Fruit fly (Drosophila melanogaster) whole organism, embryonic: ENCODE data around the gene Tsc1.

ENCODE experiments used
- Bgb ChIP-seq: fragments of 200-800 bp; sonication (Bioruptor generic); IDR thresholded peaks from 2 replicates; pipeline ENCODE4 v1.3.6; 2022; ENCODE audit warnings: missing biosample characterization, missing genetic modification characterization; ENCODE audit not compliant: partially characterized antibody
- CG10274 ChIP-seq: fragments of 200-800 bp; sonication (Bioruptor generic); optimal IDR thresholded peaks from 3 replicates; lab custom pipeline; 2017; ENCODE audit warnings: missing biosample characterization, mild to moderate bottlenecking, missing genetic modification characterization
- CG10543 ChIP-seq: fragments of 200-800 bp; sonication (Bioruptor generic); optimal IDR thresholded peaks from 3 replicates; lab custom pipeline; 2017; ENCODE audit warnings: missing biosample characterization, mild to moderate bottlenecking, missing genetic modification characterization, moderate library complexity
- CG12299 ChIP-seq: fragments of 200-800 bp; sonication (Bioruptor generic); optimal IDR thresholded peaks from 2 replicates; lab custom pipeline; 2018; ENCODE audit warnings: missing biosample characterization, mild to moderate bottlenecking, missing genetic modification characterization
- CG14860 ChIP-seq: fragments of 200-800 bp; sonication (Bioruptor generic); IDR thresholded peaks from 3 replicates; pipeline ENCODE4 v1.3.6; 2022; ENCODE audit warnings: missing biosample characterization, missing genetic modification characterization; ENCODE audit not compliant: partially characterized antibody
- CG15073 ChIP-seq: fragments of 200-800 bp; sonication (Bioruptor generic); optimal IDR thresholded peaks from 2 replicates; lab custom pipeline; 2016; ENCODE audit warnings: missing biosample characterization, missing genetic modification characterization
- CG15601 ChIP-seq: fragments of 200-800 bp; sonication (Bioruptor generic); optimal IDR thresholded peaks from 3 replicates; lab custom pipeline; 2019; ENCODE audit warnings: missing biosample characterization, mild to moderate bottlenecking, missing genetic modification characterization, moderate library complexity
- CG1647 ChIP-seq: fragments of 200-800 bp; sonication (Bioruptor generic); optimal IDR thresholded peaks from 3 replicates; lab custom pipeline; 2016; ENCODE audit warnings: missing biosample characterization, missing genetic modification characterization
- CG17912 ChIP-seq: fragments of 200-800 bp; sonication (Bioruptor generic); optimal IDR thresholded peaks from 2 replicates; lab custom pipeline; 2018; ENCODE audit warnings: missing biosample characterization, mild to moderate bottlenecking, missing genetic modification characterization
- CG1792 ChIP-seq: fragments of 200-800 bp; sonication (Bioruptor generic); optimal IDR thresholded peaks from 2 replicates; lab custom pipeline; 2016; ENCODE audit warnings: missing biosample characterization, missing genetic modification characterization
- CG18619 ChIP-seq: fragments of 200-800 bp; sonication (Bioruptor generic); optimal IDR thresholded peaks from 3 replicates; lab custom pipeline; 2017; ENCODE audit warnings: missing biosample characterization, mild to moderate bottlenecking, missing genetic modification characterization
- CG42726 ChIP-seq: fragments of 200-800 bp; sonication (Bioruptor generic); IDR thresholded peaks from 2 replicates; pipeline ENCODE4 v1.3.6; 2022; ENCODE audit warnings: missing biosample characterization, missing genetic modification characterization; ENCODE audit not compliant: partially characterized antibody
- CG4328 ChIP-seq: fragments of 200-800 bp; sonication (Bioruptor generic); optimal IDR thresholded peaks from 3 replicates; lab custom pipeline; 2017; ENCODE audit warnings: missing biosample characterization, missing genetic modification reagents, missing genetic modification characterization
- CG4730 ChIP-seq: fragments of 200-800 bp; sonication (Bioruptor generic); IDR thresholded peaks from 2 replicates; pipeline ENCODE4 v1.3.6; 2022; ENCODE audit warnings: missing biosample characterization, missing genetic modification characterization
- CG5180 ChIP-seq: fragments of 200-800 bp; sonication (Bioruptor generic); optimal IDR thresholded peaks from 3 replicates; lab custom pipeline; 2017; ENCODE audit warnings: missing biosample characterization, missing genetic modification characterization, mild to moderate bottlenecking, moderate library complexity, missing genetic modification reagents
- CG6854 ChIP-seq: fragments of 200-800 bp; sonication (Bioruptor generic); optimal IDR thresholded peaks from 3 replicates; lab custom pipeline; 2017; ENCODE audit warnings: missing biosample characterization, mild to moderate bottlenecking, missing genetic modification characterization
- CG9609 ChIP-seq: fragments of 200-800 bp; sonication (Bioruptor generic); optimal IDR thresholded peaks from 3 replicates; lab custom pipeline; 2016; ENCODE audit warnings: missing biosample characterization, missing genetic modification characterization
- Deaf1 ChIP-seq: fragments of 200-800 bp; optimal IDR thresholded peaks from 3 replicates; lab custom pipeline; 2019; ENCODE audit warnings: missing biosample characterization, mild to moderate bottlenecking, missing genetic modification characterization, moderate library complexity
- Dll ChIP-seq: fragments of 200-800 bp; sonication (Bioruptor generic); IDR thresholded peaks from 4 replicates; pipeline ENCODE4 v1.3.6; 2022; ENCODE audit warnings: missing biosample characterization, missing genetic modification characterization; ENCODE audit not compliant: partially characterized antibody
- Ets65A ChIP-seq: fragments of 200-800 bp; sonication (Bioruptor generic); peaks from one replicate; lab custom pipeline; 2016; ENCODE audit warnings: missing biosample characterization, missing genetic modification characterization
- Ets97D ChIP-seq: fragments of 200-800 bp; sonication (Bioruptor generic); optimal IDR thresholded peaks from 3 replicates; lab custom pipeline; 2016; ENCODE audit warnings: missing biosample characterization, missing genetic modification characterization
- Fer3 ChIP-seq: fragments of 200-800 bp; sonication (Bioruptor generic); optimal IDR thresholded peaks from 2 replicates; lab custom pipeline; 2018; ENCODE audit warnings: missing biosample characterization, mild to moderate bottlenecking, missing genetic modification characterization, moderate library complexity
- H15 ChIP-seq: fragments of 200-800 bp; sonication (Bioruptor generic); IDR thresholded peaks from 3 replicates; pipeline ENCODE4 v1.3.6; 2022; ENCODE audit warnings: missing biosample characterization, missing genetic modification characterization
- MTF-1 ChIP-seq: fragments of 200-800 bp; sonication (Bioruptor generic); optimal IDR thresholded peaks from 2 replicates; lab custom pipeline; 2018; ENCODE audit warnings: missing biosample characterization, mild to moderate bottlenecking, missing genetic modification characterization, borderline replicate concordance
- NK7.1 ChIP-seq: fragments of 200-800 bp; sonication (Bioruptor generic); optimal IDR thresholded peaks from 3 replicates; lab custom pipeline; 2016; ENCODE audit warnings: missing biosample characterization, missing genetic modification characterization
- Optix ChIP-seq: fragments of 200-800 bp; sonication (Bioruptor generic); IDR thresholded peaks from 3 replicates; pipeline ENCODE4 v1.3.6; 2022; ENCODE audit warnings: missing biosample characterization, missing genetic modification characterization
- YL-1 ChIP-seq: fragments of 200-800 bp; sonication (Bioruptor generic); optimal IDR thresholded peaks from 3 replicates; lab custom pipeline; 2017; ENCODE audit warnings: missing biosample characterization, mild to moderate bottlenecking, missing genetic modification characterization
- ac ChIP-seq: fragments of 200-800 bp; sonication (Bioruptor generic); optimal IDR thresholded peaks from 3 replicates; lab custom pipeline; 2017; ENCODE audit warnings: missing biosample characterization, mild to moderate bottlenecking, missing genetic modification characterization
- ase ChIP-seq: fragments of 200-800 bp; sonication (Bioruptor generic); IDR thresholded peaks from 3 replicates; pipeline ENCODE4 v1.3.6; 2022; ENCODE audit warnings: missing biosample characterization, missing genetic modification characterization
- az2 ChIP-seq: fragments of 200-800 bp; sonication (Bioruptor generic); optimal IDR thresholded peaks from 3 replicates; lab custom pipeline; 2016; ENCODE audit warnings: missing biosample characterization, missing genetic modification characterization
- bab2 ChIP-seq: fragments of 200-800 bp; sonication (Bioruptor generic); optimal IDR thresholded peaks from 2 replicates; lab custom pipeline; 2016; ENCODE audit warnings: missing biosample characterization, missing genetic modification characterization
- dati ChIP-seq: fragments of 200-800 bp; sonication (Bioruptor generic); IDR thresholded peaks from 2 replicates; pipeline ENCODE4 v1.3.6; 2022; ENCODE audit warnings: missing biosample characterization, missing genetic modification characterization
- ftz-f1 ChIP-seq: fragments of 200-800 bp; sonication (Bioruptor generic); optimal IDR thresholded peaks from 2 replicates; lab custom pipeline; 2016; ENCODE audit warnings: missing biosample characterization, missing genetic modification characterization
- gcm2 ChIP-seq: fragments of 200-800 bp; sonication (Bioruptor generic); optimal IDR thresholded peaks from 2 replicates; lab custom pipeline; 2016; ENCODE audit warnings: missing biosample characterization, missing genetic modification characterization
- gfzf ChIP-seq: fragments of 200-800 bp; sonication (Bioruptor generic); optimal IDR thresholded peaks from 2 replicates; lab custom pipeline; 2016; ENCODE audit warnings: missing biosample characterization, mild to moderate bottlenecking, missing genetic modification characterization, moderate library complexity
- hb ChIP-seq: fragments of 200-800 bp; sonication (Bioruptor generic); IDR thresholded peaks from 3 replicates; pipeline ENCODE4 v1.3.6; 2022; ENCODE audit warnings: missing biosample characterization, missing genetic modification characterization; ENCODE audit not compliant: partially characterized antibody
- insv ChIP-seq, 2 experiments: fragments of 200-800 bp; sonication (Bioruptor generic); optimal IDR thresholded peaks; 3 replicates each; lab custom pipeline; 2016 to 2018; ENCODE audit warnings: missing biosample characterization in 2 of 2, missing genetic modification characterization in 2 of 2
- org-1 ChIP-seq: fragments of 200-800 bp; sonication (Bioruptor generic); optimal IDR thresholded peaks from 2 replicates; lab custom pipeline; 2017; ENCODE audit warnings: missing biosample characterization, missing genetic modification characterization
- sd ChIP-seq: fragments of 200-800 bp; sonication (Bioruptor generic); optimal IDR thresholded peaks from 3 replicates; lab custom pipeline; 2018; ENCODE audit warnings: missing biosample characterization, mild to moderate bottlenecking, missing genetic modification characterization, moderate library complexity
- sima ChIP-seq: fragments of 200-800 bp; sonication (Bioruptor generic); optimal IDR thresholded peaks from 2 replicates; lab custom pipeline; 2016; ENCODE audit warnings: missing biosample characterization, missing genetic modification characterization
- sna ChIP-seq: fragments of 200-800 bp; sonication (Bioruptor generic); IDR thresholded peaks from 2 replicates; pipeline ENCODE4 v1.3.6; 2022; ENCODE audit warnings: missing biosample characterization, missing genetic modification characterization; ENCODE audit not compliant: partially characterized antibody
- stwl ChIP-seq: fragments of 200-800 bp; sonication (Bioruptor generic); optimal IDR thresholded peaks from 3 replicates; lab custom pipeline; 2018; ENCODE audit warnings: missing biosample characterization, mild to moderate bottlenecking, missing genetic modification characterization, moderate library complexity
- tll ChIP-seq, 2 experiments: fragments of 200-800 bp in 1 of 2; fragments of >200 bp in 1 of 2; sonication (Bioruptor generic) in 1 of 2; optimal IDR thresholded peaks; 2 replicates each; lab custom pipeline; 2017 to 2019; ENCODE audit warnings: missing biosample characterization in 2 of 2, missing genetic modification characterization in 2 of 2, mild to moderate bottlenecking in 1 of 2, moderate library complexity in 1 of 2
- tna ChIP-seq: fragments of 200-800 bp; sonication (Bioruptor generic); IDR thresholded peaks from 2 replicates; pipeline ENCODE4 v1.3.6; 2022; ENCODE audit warnings: missing biosample characterization, missing genetic modification characterization; ENCODE audit not compliant: partially characterized antibody
- ttk ChIP-seq: fragments of 200-800 bp; sonication (Bioruptor generic); IDR thresholded peaks from 2 replicates; pipeline ENCODE4 v2.1.2; 2022; ENCODE audit warnings: missing biosample characterization, missing genetic modification characterization
- unc-4 ChIP-seq: fragments of 200-800 bp; sonication (Bioruptor generic); IDR thresholded peaks from 2 replicates; pipeline ENCODE4 v1.3.6; 2022; ENCODE audit warnings: missing biosample characterization, missing genetic modification characterization; ENCODE audit not compliant: partially characterized antibody
- wdn ChIP-seq: fragments of 200-800 bp; sonication (Bioruptor generic); IDR thresholded peaks from 2 replicates; pipeline ENCODE4 v1.3.6; 2022; ENCODE audit warnings: missing biosample characterization, missing genetic modification characterization
- wor ChIP-seq: fragments of 200-800 bp; sonication (Bioruptor generic); IDR thresholded peaks from 2 replicates; pipeline ENCODE4 v1.3.6; 2022; ENCODE audit warnings: missing biosample characterization, missing genetic modification characterization

The Tsc1 gene

dm6 chr3R:24151924-24152809 lies 22.1 kb downstream of the Tsc1 start, which contains the start of the genes p38a and CG6178 (continued):
- no peak for TF ChIP-seq sna (GFP tag; lab: Robert Waterston, UW)
- peak in 1 of 2 experiments; percentile 72 for TF ChIP-seq insv (GFP tag; optimal IDR thresholded peaks at IDR 0.05; lab: Kevin White, UChicago)
- TF ChIP-seq CG4328 (GFP tag; lab: Kevin White, UChicago) = peak; percentile 95
- TF ChIP-seq Dll (GFP tag; lab: Robert Waterston, UW) = no peak
- TF ChIP-seq ac (GFP tag; lab: Kevin White, UChicago) = peak; percentile 67
- TF ChIP-seq hb (GFP tag; lab: Robert Waterston, UW) = no peak
- TF ChIP-seq CG1792 (GFP tag; lab: Kevin White, UChicago) = no peak
- peak; percentile 92 for TF ChIP-seq sd (tag; lab: Kevin White, UChicago)
- TF ChIP-seq wor (GFP tag; lab: Robert Waterston, UW) = peak; percentile 96
- TF ChIP-seq CG18619 (GFP tag; lab: Kevin White, UChicago) = peak; percentile 97
- TF ChIP-seq sima = no peak
- no peak for TF ChIP-seq gcm2 (GFP tag; lab: Kevin White, UChicago)
- TF ChIP-seq CG14860 (GFP tag; lab: Robert Waterston, UW) = no peak
- no peak for TF ChIP-seq unc-4 (GFP tag; lab: Robert Waterston, UW)
- peak; percentile 64 for TF ChIP-seq CG9609 (GFP tag; lab: Kevin White, UChicago)
- peak; percentile 98 for TF ChIP-seq Fer3 (tag; lab: Kevin White, UChicago)
- peak; percentile 96 for TF ChIP-seq CG6854 (GFP tag; lab: Kevin White, UChicago)
- peak; percentile 93 for TF ChIP-seq az2 (GFP tag; lab: Kevin White, UChicago)
- TF ChIP-seq bab2 (GFP tag; lab: Kevin White, UChicago) = peak; percentile 69
- TF ChIP-seq YL-1 (GFP tag; lab: Kevin White, UChicago) = peak; percentile 78
- TF ChIP-seq Ets97D (GFP tag; lab: Kevin White, UChicago) = peak; percentile 50
- TF ChIP-seq CG4730 (GFP tag; lab: Robert Waterston, UW) = peak; percentile 96
- peak; percentile 94 for TF ChIP-seq CG12299 (tag; lab: Kevin White, UChicago)
- peak; percentile 92 for TF ChIP-seq org-1 (GFP tag; lab: Kevin White, UChicago)
- no peak for TF ChIP-seq gfzf (GFP tag; lab: Kevin White, UChicago)
- peak; percentile 24 for TF ChIP-seq CG1647 (GFP tag; lab: Kevin White, UChicago)
- no peak for TF ChIP-seq CG42726 (GFP tag; lab: Robert Waterston, UW)
- peak; percentile 76 for TF ChIP-seq stwl (tag; lab: Kevin White, UChicago)
- TF ChIP-seq NK7.1 (GFP tag; lab: Kevin White, UChicago) = no peak
- TF ChIP-seq H15 = peak; percentile 93
- peak; percentile 84 for TF ChIP-seq dati (GFP tag; lab: Robert Waterston, UW)
- TF ChIP-seq ttk = peak; percentile 95
- peak; percentile 74 for TF ChIP-seq MTF-1 (GFP tag; lab: Kevin White, UChicago)
- TF ChIP-seq CG5180 (GFP tag; lab: Kevin White, UChicago) = peak; percentile 84
- TF ChIP-seq ase (GFP tag; lab: Robert Waterston, UW) = peak; percentile 96
- peak; percentile 90 for TF ChIP-seq Optix (GFP tag; lab: Robert Waterston, UW)
- TF ChIP-seq tll (GFP tag; optimal IDR thresholded peaks at IDR 0.05; lab: Kevin White, UChicago) = no peak
- no peak for TF ChIP-seq ftz-f1
- TF ChIP-seq Bgb (GFP tag; lab: Robert Waterston, UW) = peak; percentile 8; the same call in 1 of the 2 replicates
- peak; percentile 94 for TF ChIP-seq Ets65A (GFP tag; lab: Kevin White, UChicago)
- peak; percentile 95 for TF ChIP-seq CG15601 (tag; lab: Kevin White, UChicago)
- TF ChIP-seq wdn (GFP tag; lab: Robert Waterston, UW) = peak; percentile 95
- no peak for TF ChIP-seq tna (GFP tag; lab: Robert Waterston, UW)
- peak; percentile 89 for TF ChIP-seq Deaf1
- TF ChIP-seq CG10543 (GFP tag; lab: Kevin White, UChicago) = peak; percentile 96
- peak; percentile 91 for TF ChIP-seq CG17912
- TF ChIP-seq CG10274 (GFP tag; lab: Kevin White, UChicago) = peak; percentile 99
- peak; percentile 61 for TF ChIP-seq CG15073 (GFP tag; lab: Kevin White, UChicago)
